Worm (Caenorhabditis elegans) whole organism, late embryonic: ENCODE measurements around the gene str-135.

Experiments used
- dve-1 ChIP-seq: sonication (generic microtip); optimal IDR thresholded peaks from 2 replicates; lab custom pipeline; 2017; ENCODE audit warnings: antibody characterized with exemption, mild to moderate bottlenecking, missing genetic modification characterization, missing compliant biosample characterization
- ets-4 ChIP-seq: sonication (generic microtip); optimal IDR thresholded peaks from 2 replicates; lab custom pipeline; 2016; ENCODE audit warnings: missing genetic modification characterization, missing compliant biosample characterization
- odd-2 ChIP-seq: sonication (generic microtip); optimal IDR thresholded peaks from 2 replicates; lab custom pipeline; 2017; ENCODE audit warnings: antibody characterized with exemption, mild to moderate bottlenecking, missing genetic modification characterization, missing compliant biosample characterization

ce11 chrV:8266232-8266631 lies 14.4 kb downstream of the str-135 start, which contains the start of gene F21F8.5:
- TF ChIP-seq ets-4 (tag; lab: Kevin White, UChicago), result no peak
- no peak for TF ChIP-seq odd-2 (tag; lab: Kevin White, UChicago)
- TF ChIP-seq dve-1 (tag; lab: Kevin White, UChicago), result no peak
